Worm (Caenorhabditis elegans) whole organism, young adult: Measurements from ENCODE around the gene vha-1.

Source experiments
- C06A6.2 ChIP-seq: fragments of 200-800 bp; sonication (Bioruptor generic); conservative IDR thresholded peaks from 2 replicates; pipeline ENCODE4 v1.3.6; 2022; ENCODE audit warnings: missing genetic modification characterization, missing compliant biosample characterization
- C17E4.6 ChIP-seq: fragments of 200-800 bp; sonication (Bioruptor generic); IDR thresholded peaks from 2 replicates; pipeline ENCODE4 v1.3.6; 2022; ENCODE audit warnings: missing genetic modification reagents, missing genetic modification characterization, missing compliant biosample characterization
- D2030.7 ChIP-seq: fragments of 200-800 bp; sonication (Bioruptor generic); IDR thresholded peaks from 2 replicates; pipeline ENCODE4 v1.3.6; 2022; ENCODE audit warnings: missing genetic modification reagents, missing genetic modification characterization, missing compliant biosample characterization
- F33H1.4 ChIP-seq: fragments of 200-800 bp; sonication (Bioruptor generic); IDR thresholded peaks from 2 replicates; pipeline ENCODE4 v1.3.6; 2022; ENCODE audit warnings: missing genetic modification reagents, missing genetic modification characterization, missing compliant biosample characterization
- F49E8.2 ChIP-seq: sonication (generic microtip); optimal IDR thresholded peaks from 3 replicates; lab custom pipeline; 2017; ENCODE audit warnings: missing genetic modification characterization, mild to moderate bottlenecking, missing compliant biosample characterization, antibody characterized with exemption, moderate library complexity; ENCODE audit not compliant: insufficient read depth
- F52B5.7 ChIP-seq: sonication (generic microtip); optimal IDR thresholded peaks from 2 replicates; lab custom pipeline; 2016; ENCODE audit warnings: mild to moderate bottlenecking, missing genetic modification characterization, missing compliant biosample characterization
- F57A8.1 ChIP-seq: fragments of 200-800 bp; sonication (Bioruptor generic); optimal IDR thresholded peaks from 2 replicates; lab custom pipeline; 2018; ENCODE audit warnings: mild to moderate bottlenecking, missing genetic modification characterization, moderate library complexity, missing compliant biosample characterization
- Y53G8AR.9 ChIP-seq: fragments of 200-800 bp; sonication (Bioruptor generic); conservative IDR thresholded peaks from 2 replicates; pipeline ENCODE4 v1.3.6; 2022; ENCODE audit warnings: missing genetic modification reagents, missing genetic modification characterization, missing compliant biosample characterization
- Y56A3A.18 ChIP-seq: fragments of 200-800 bp; sonication (Bioruptor generic); IDR thresholded peaks from 2 replicates; pipeline ENCODE4 v1.3.6; 2022; ENCODE audit warnings: missing genetic modification reagents, missing genetic modification characterization, missing compliant biosample characterization
- attf-6 ChIP-seq: fragments of 200-800 bp; sonication (Bioruptor generic); IDR thresholded peaks from 2 replicates; pipeline ENCODE4 v1.3.6; 2022; ENCODE audit warnings: missing genetic modification reagents, missing genetic modification characterization, missing compliant biosample characterization
- cebp-1 ChIP-seq, 2 experiments: fragments of 200-800 bp in 1 of 2; sonication (Bioruptor generic) in 1 of 2; sonication (generic microtip) in 1 of 2; IDR thresholded peaks in 1 of 2; optimal IDR thresholded peaks in 1 of 2; 2 replicates each; pipeline versions ENCODE4 v1.3.6 to Lab custom; 2017 to 2022; ENCODE audit warnings: missing compliant biosample characterization in 2 of 2, missing genetic modification characterization in 2 of 2, mild to moderate bottlenecking in 1 of 2, missing genetic modification reagents in 1 of 2, moderate library complexity in 1 of 2
- chd-7 ChIP-seq: sonication (generic microtip); optimal IDR thresholded peaks from 2 replicates; lab custom pipeline; 2016; ENCODE audit warnings: mild to moderate bottlenecking, missing genetic modification characterization, moderate library complexity, missing compliant biosample characterization
- dox-1 ChIP-seq: fragments of 200-800 bp; sonication (Bioruptor generic); IDR thresholded peaks from 2 replicates; pipeline ENCODE4 v1.3.6; 2022; ENCODE audit warnings: missing genetic modification reagents, missing genetic modification characterization, missing compliant biosample characterization
- dpl-1 ChIP-seq: fragments of 150-350 bp; optimal IDR thresholded peaks from 2 replicates; lab custom pipeline; 2014; ENCODE audit warnings: missing biosample characterization, missing genetic modification reagents, missing genetic modification characterization
- egl-18 ChIP-seq: fragments of 200-800 bp; sonication (Bioruptor generic); IDR thresholded peaks from 2 replicates; pipeline ENCODE4 v1.3.6; 2022; ENCODE audit warnings: missing genetic modification reagents, missing genetic modification characterization, missing compliant biosample characterization
- hmg-20 ChIP-seq: fragments of 200-800 bp; sonication (Bioruptor generic); IDR thresholded peaks from 2 replicates; pipeline ENCODE4 v1.3.6; 2022; ENCODE audit warnings: missing genetic modification reagents, missing genetic modification characterization, missing compliant biosample characterization
- hsf-1 ChIP-seq: fragments of 200-800 bp; sonication (Bioruptor generic); IDR thresholded peaks from 2 replicates; pipeline ENCODE4 v1.3.6; 2022; ENCODE audit warnings: missing genetic modification reagents, missing genetic modification characterization, missing compliant biosample characterization
- let-526 ChIP-seq: fragments of 200-800 bp; sonication (Bioruptor generic); IDR thresholded peaks from 2 replicates; pipeline ENCODE4 v1.3.6; 2022; ENCODE audit warnings: missing genetic modification reagents, missing genetic modification characterization, missing compliant biosample characterization
- lin-40 ChIP-seq: sonication (generic microtip); optimal IDR thresholded peaks from 2 replicates; lab custom pipeline; 2016; ENCODE audit warnings: missing genetic modification characterization, mild to moderate bottlenecking, missing compliant biosample characterization, missing genotype, missing genetic modification reagents
- lin-54 ChIP-seq: fragments of 200-800 bp; sonication (Bioruptor generic); optimal IDR thresholded peaks from 2 replicates; lab custom pipeline; 2018; ENCODE audit warnings: mild to moderate bottlenecking, missing genetic modification characterization, missing compliant biosample characterization
- lsl-1 ChIP-seq: fragments of 200-800 bp; sonication (Bioruptor generic); optimal IDR thresholded peaks from 2 replicates; lab custom pipeline; 2018; ENCODE audit warnings: mild to moderate bottlenecking, missing genetic modification characterization, moderate library complexity, missing compliant biosample characterization
- nfya-2 ChIP-seq: fragments of 200-800 bp; sonication (Bioruptor generic); IDR thresholded peaks from 2 replicates; pipeline ENCODE4 v1.3.6; 2022; ENCODE audit warnings: missing genetic modification reagents, missing genetic modification characterization, missing compliant biosample characterization
- nfyb-1 ChIP-seq: fragments of 200-800 bp; sonication (Bioruptor generic); IDR thresholded peaks from 2 replicates; pipeline ENCODE4 v1.3.6; 2022; ENCODE audit warnings: missing genetic modification reagents, missing genetic modification characterization, missing compliant biosample characterization
- nhr-179 ChIP-seq: sonication (generic microtip); optimal IDR thresholded peaks from 2 replicates; lab custom pipeline; 2016; ENCODE audit warnings: mild to moderate bottlenecking, missing genetic modification characterization, missing compliant biosample characterization
- pbrm-1 ChIP-seq: fragments of 200-800 bp; sonication (Bioruptor generic); IDR thresholded peaks from 2 replicates; pipeline ENCODE4 v1.3.6; 2022; ENCODE audit warnings: missing genetic modification reagents, missing genetic modification characterization, missing compliant biosample characterization
- snpc-4 ChIP-seq, 5 experiments: fragments of 150-350 bp in 1 of 5; sonication (generic microtip) in 4 of 5; optimal IDR thresholded peaks; 2 replicates each; lab custom pipeline; 2014 to 2018; ENCODE audit warnings: missing genetic modification characterization in 5 of 5, missing biosample characterization in 3 of 5, antibody characterized with exemption in 2 of 5, mild to moderate bottlenecking in 2 of 5, missing compliant biosample characterization in 2 of 5, missing genotype in 2 of 5, moderate library complexity in 2 of 5, missing genetic modification reagents in 1 of 5
- somi-1 ChIP-seq: fragments of 200-800 bp; sonication (Bioruptor generic); optimal IDR thresholded peaks from 2 replicates; lab custom pipeline; 2018; ENCODE audit warnings: mild to moderate bottlenecking, missing genetic modification characterization, missing compliant biosample characterization
- sptf-2 ChIP-seq: fragments of 200-800 bp; sonication (Bioruptor generic); optimal IDR thresholded peaks from 2 replicates; lab custom pipeline; 2018; ENCODE audit warnings: mild to moderate bottlenecking, missing genetic modification characterization, missing compliant biosample characterization
- tbx-9 ChIP-seq: sonication (generic microtip); optimal IDR thresholded peaks from 2 replicates; lab custom pipeline; 2016; ENCODE audit warnings: borderline replicate concordance, missing genetic modification characterization, inconsistent platforms, missing compliant biosample characterization
- tlf-1 ChIP-seq: fragments of 200-800 bp; sonication (Bioruptor generic); optimal IDR thresholded peaks from 2 replicates; lab custom pipeline; 2018; ENCODE audit warnings: mild to moderate bottlenecking, missing genetic modification characterization, missing compliant biosample characterization
- ztf-18 ChIP-seq: sonication (generic microtip); optimal IDR thresholded peaks from 2 replicates; lab custom pipeline; 2016; ENCODE audit warnings: missing genotype, mild to moderate bottlenecking, missing genetic modification characterization, missing compliant biosample characterization
- ztf-22 ChIP-seq: fragments of 200-800 bp; sonication (Bioruptor generic); optimal IDR thresholded peaks from 2 replicates; lab custom pipeline; 2018; ENCODE audit warnings: mild to moderate bottlenecking, missing genetic modification characterization, moderate library complexity, missing compliant biosample characterization
- ztf-25 ChIP-seq: fragments of 200-800 bp; sonication (Bioruptor generic); IDR thresholded peaks from 2 replicates; pipeline ENCODE4 v1.3.6; 2022; ENCODE audit warnings: missing genetic modification reagents, missing genetic modification characterization, missing compliant biosample characterization
- ztf-26 ChIP-seq: sonication (generic microtip); optimal IDR thresholded peaks from 2 replicates; lab custom pipeline; 2017; ENCODE audit warnings: missing genetic modification characterization, missing compliant biosample characterization
- ztf-28 ChIP-seq: fragments of 200-800 bp; sonication (Bioruptor generic); IDR thresholded peaks from 2 replicates; pipeline ENCODE4 v1.3.6; 2022; ENCODE audit warnings: missing genetic modification reagents, missing genetic modification characterization, missing compliant biosample characterization
- ztf-3 ChIP-seq: fragments of 200-800 bp; sonication (Bioruptor generic); optimal IDR thresholded peaks from 2 replicates; lab custom pipeline; 2018; ENCODE audit warnings: mild to moderate bottlenecking, missing genetic modification characterization, missing compliant biosample characterization
- ztf-6 ChIP-seq: fragments of 200-800 bp; sonication (Bioruptor generic); IDR thresholded peaks from 2 replicates; pipeline ENCODE4 v1.3.6; 2022; ENCODE audit warnings: missing genetic modification reagents, missing genetic modification characterization, missing compliant biosample characterization

vha-1 gene

DNA sequence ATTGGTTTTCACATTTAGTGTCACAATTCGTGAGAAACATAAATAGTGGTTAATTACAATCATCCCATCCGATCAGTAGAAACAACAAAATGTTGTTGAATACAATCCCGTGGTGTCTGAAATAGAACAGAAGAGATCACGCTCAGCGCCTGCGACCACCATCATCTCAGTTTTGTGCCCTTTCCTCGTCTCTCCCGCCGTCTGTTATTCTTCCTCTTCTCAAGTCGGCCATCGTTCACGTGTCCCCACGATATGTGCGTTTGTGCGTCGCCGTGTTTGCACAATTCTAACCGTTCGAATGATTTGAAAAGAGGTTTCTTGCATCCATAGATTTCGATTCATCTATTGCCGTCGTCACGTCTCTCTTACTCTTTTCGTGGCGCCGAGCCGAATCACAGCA, 37.7 kb downstream of the vha-1 start, which contains the start of gene panl-3 (continued):
- TF ChIP-seq ztf-6 (GFP tag; lab: Robert Waterston, UW) (0 out of 2 replicates have a peak, but pooled peaks have one; percentile 66), ztf-3 (GFP tag; lab: Kevin White, UChicago) (no peak), somi-1 (GFP tag; lab: Kevin White, UChicago) (peak; percentile 36), ztf-25 (GFP tag; lab: Robert Waterston, UW) (no peak), let-526 (GFP tag; lab: Robert Waterston, UW) (no peak), lin-54 (GFP tag; lab: Kevin White, UChicago) (peak; percentile 36), nfyb-1 (GFP tag; lab: Robert Waterston, UW) (0 out of 2 replicates have a peak, but pooled peaks have one; percentile 18), lin-40 (tag; lab: Kevin White, UChicago) (peak; percentile 37), F52B5.7 (no peak), egl-18 (GFP tag; lab: Robert Waterston, UW) (no peak), nfya-2 (GFP tag; lab: Robert Waterston, UW) (no peak), ztf-18 (tag; lab: Kevin White, UChicago) (peak; percentile 31), F33H1.4 (GFP tag; lab: Robert Waterston, UW) (no peak), hsf-1 (peak; percentile 26; the same call in 1 of the 2 replicates), chd-7 (peak; percentile 52), dox-1 (0 out of 2 replicates have a peak, but pooled peaks have one; percentile 26), ztf-28 (GFP tag; lab: Robert Waterston, UW) (no peak), snpc-4 (GFP tag; optimal IDR thresholded peaks at IDR 0.05; lab: Kevin White, UChicago) (no peak), snpc-4 (tag; optimal IDR thresholded peaks at IDR 0.05; lab: Kevin White, UChicago) (peak in 2 of 4 experiments; percentile 31 to 38), F57A8.1 (GFP tag; lab: Kevin White, UChicago) (no peak), Y56A3A.18 (GFP tag; lab: Robert Waterston, UW) (no peak), cebp-1 (GFP tag; IDR thresholded peaks at IDR 0.05; lab: Robert Waterston, UW) (peak; percentile 47; the same call in 1 of the 2 replicates), cebp-1 (tag; optimal IDR thresholded peaks at IDR 0.05; lab: Kevin White, UChicago) (peak; percentile 64), D2030.7 (GFP tag; lab: Robert Waterston, UW) (0 out of 2 replicates have a peak, but pooled peaks have one; percentile 19)

DNA sequence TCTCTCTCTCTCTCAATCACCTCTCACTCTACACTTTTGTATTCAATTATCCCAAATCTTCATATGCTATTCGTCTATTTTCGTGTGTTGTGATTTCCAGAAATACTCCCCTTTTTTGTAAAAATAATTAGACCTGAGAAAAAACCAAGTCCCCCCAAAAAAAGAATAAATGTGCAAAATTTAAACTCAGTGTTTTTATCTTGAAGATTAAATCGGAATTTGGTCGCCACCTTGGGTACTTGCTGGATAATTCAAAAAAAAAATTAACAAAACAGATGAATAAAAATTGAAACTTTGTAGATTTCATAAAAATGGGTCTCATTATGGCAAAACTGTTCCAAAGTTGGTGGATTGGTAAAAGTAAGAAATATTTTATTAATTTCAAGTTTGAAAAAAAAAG, 41.9 kb downstream of the vha-1 start, which contains the start of gene arl-5:
TSS of gene arl-5 (plus strand) at position 301 of the 400 bp plus-strand sequence.
- TF ChIP-seq F57A8.1 (GFP tag; lab: Kevin White, UChicago) (no peak), F49E8.2 (tag; lab: Kevin White, UChicago) (no peak), ztf-26 (tag; lab: Kevin White, UChicago) (no peak), sptf-2 (GFP tag; lab: Kevin White, UChicago) (no peak), tlf-1 (GFP tag; lab: Kevin White, UChicago) (no peak), F33H1.4 (GFP tag; lab: Robert Waterston, UW) (no peak), lin-54 (GFP tag; lab: Kevin White, UChicago) (no peak), lsl-1 (GFP tag; lab: Kevin White, UChicago) (no peak), attf-6 (GFP tag; lab: Robert Waterston, UW) (no peak), tbx-9 (no peak), C17E4.6 (GFP tag; lab: Robert Waterston, UW) (no peak), ztf-22 (GFP tag; lab: Kevin White, UChicago) (no peak), C06A6.2 (GFP tag; lab: Robert Waterston, UW) (no peak), pbrm-1 (no peak), nhr-179 (tag; lab: Kevin White, UChicago) (no peak), dpl-1 (GFP tag; lab: Kevin White, UChicago) (no peak), Y53G8AR.9 (GFP tag; lab: Robert Waterston, UW) (no peak), hmg-20 (GFP tag; lab: Robert Waterston, UW) (no peak)
